Fruit fly (Drosophila melanogaster) whole organism, embryonic: ENCODE measurements around the gene Duox.

ENCODE experiments used
- BEAF-32 ChIP-seq: fragments of 200-800 bp; sonication (Bioruptor generic); optimal IDR thresholded peaks from 3 replicates; lab custom pipeline; 2017; ENCODE audit warnings: missing biosample characterization, missing genetic modification characterization, mild to moderate bottlenecking, moderate library complexity, missing genetic modification reagents
- CG12744 ChIP-seq: fragments of 200-800 bp; sonication (Bioruptor generic); optimal IDR thresholded peaks from 2 replicates; lab custom pipeline; 2016; ENCODE audit warnings: missing biosample characterization, missing genetic modification characterization
- CG14014 ChIP-seq: fragments of 200-800 bp; sonication (Bioruptor generic); IDR thresholded peaks from 2 replicates; pipeline ENCODE4 v1.3.6; 2022; ENCODE audit warnings: missing biosample characterization, missing genetic modification characterization
- CG16813 ChIP-seq: fragments of 200-800 bp; sonication (Bioruptor generic); IDR thresholded peaks from 3 replicates; pipeline ENCODE4 v1.3.6; 2022; ENCODE audit warnings: missing biosample characterization, missing genetic modification characterization; ENCODE audit not compliant: partially characterized antibody
- CG18476 ChIP-seq: fragments of 200-800 bp; sonication (Bioruptor generic); optimal IDR thresholded peaks from 2 replicates; lab custom pipeline; 2016; ENCODE audit warnings: missing biosample characterization, mild to moderate bottlenecking, missing genetic modification characterization
- CG34224 ChIP-seq: fragments of 200-800 bp; sonication (Bioruptor generic); IDR thresholded peaks from 3 replicates; pipeline ENCODE4 v1.3.6; 2022; ENCODE audit warnings: missing biosample characterization, missing genetic modification characterization; ENCODE audit not compliant: partially characterized antibody
- CG4424 ChIP-seq: fragments of 200-800 bp; sonication (Bioruptor generic); optimal IDR thresholded peaks from 3 replicates; lab custom pipeline; 2016; ENCODE audit warnings: missing biosample characterization, missing genetic modification characterization
- CG4854 ChIP-seq: fragments of 200-800 bp; sonication (Bioruptor generic); optimal IDR thresholded peaks from 2 replicates; lab custom pipeline; 2016; ENCODE audit warnings: missing biosample characterization, missing genetic modification characterization, inconsistent platforms
- CG6654 ChIP-seq: fragments of 200-800 bp; sonication (Bioruptor generic); optimal IDR thresholded peaks from 2 replicates; lab custom pipeline; 2017; ENCODE audit warnings: missing biosample characterization, mild to moderate bottlenecking, missing genetic modification characterization
- CG8281 ChIP-seq: fragments of 200-800 bp; sonication (Bioruptor generic); optimal IDR thresholded peaks from 2 replicates; lab custom pipeline; 2018; ENCODE audit warnings: missing biosample characterization, mild to moderate bottlenecking, missing genetic modification characterization, moderate library complexity
- CG8359 ChIP-seq: fragments of 200-800 bp; sonication (Bioruptor generic); optimal IDR thresholded peaks from 2 replicates; lab custom pipeline; 2017; ENCODE audit warnings: missing biosample characterization, mild to moderate bottlenecking, missing genetic modification characterization, borderline replicate concordance
- CG8924 ChIP-seq: fragments of 200-800 bp; optimal IDR thresholded peaks from 3 replicates; lab custom pipeline; 2019; ENCODE audit warnings: missing biosample characterization, mild to moderate bottlenecking, missing genetic modification characterization, moderate library complexity
- CG9437 ChIP-seq: fragments of 200-800 bp; sonication (Bioruptor generic); optimal IDR thresholded peaks from 2 replicates; lab custom pipeline; 2018; ENCODE audit warnings: missing biosample characterization, mild to moderate bottlenecking, missing genetic modification characterization
- D ChIP-seq, 2 experiments: fragments of 200-800 bp in 1 of 2; fragments of >200 bp in 1 of 2; sonication (Bioruptor generic) in 1 of 2; optimal IDR thresholded peaks; 2 replicates in 1 of 2; 3 replicates in 1 of 2; lab custom pipeline; 2017; ENCODE audit warnings: mild to moderate bottlenecking in 1 of 2, missing biosample characterization in 1 of 2, missing genetic modification characterization in 1 of 2, missing genetic modification reagents in 1 of 2
- D19B ChIP-seq: fragments of 200-800 bp; sonication (Bioruptor generic); optimal IDR thresholded peaks from 2 replicates; lab custom pipeline; 2017; ENCODE audit warnings: missing biosample characterization, mild to moderate bottlenecking, missing genetic modification characterization
- Dad ChIP-seq: fragments of 200-800 bp; sonication (Bioruptor generic); optimal IDR thresholded peaks from 3 replicates; lab custom pipeline; 2016; ENCODE audit warnings: missing biosample characterization, missing genetic modification characterization
- Dp ChIP-seq: fragments of 200-800 bp; sonication (Bioruptor generic); optimal IDR thresholded peaks from 2 replicates; lab custom pipeline; 2018; ENCODE audit warnings: missing biosample characterization, mild to moderate bottlenecking, missing genetic modification characterization, moderate library complexity
- ERR ChIP-seq: fragments of 200-800 bp; sonication (Bioruptor generic); optimal IDR thresholded peaks from 2 replicates; lab custom pipeline; 2016; ENCODE audit warnings: missing biosample characterization, missing genetic modification characterization
- Fer1 ChIP-seq: fragments of 200-800 bp; sonication (Bioruptor generic); optimal IDR thresholded peaks from 2 replicates; lab custom pipeline; 2017; ENCODE audit warnings: missing biosample characterization, mild to moderate bottlenecking, missing genetic modification characterization
- Jarid2 ChIP-seq: fragments of 200-800 bp; sonication (Bioruptor generic); optimal IDR thresholded peaks from 3 replicates; lab custom pipeline; 2017; ENCODE audit warnings: mild to moderate bottlenecking, missing biosample characterization, missing genetic modification reagents, missing genetic modification characterization
- Lpt ChIP-seq: fragments of >200 bp; optimal IDR thresholded peaks from 2 replicates; lab custom pipeline; 2018; ENCODE audit warnings: missing biosample characterization, missing genetic modification characterization
- MBD-R2 ChIP-seq: fragments of 200-800 bp; sonication (Bioruptor generic); IDR thresholded peaks from 2 replicates; pipeline ENCODE4 v1.3.6; 2022; ENCODE audit warnings: missing biosample characterization, missing genetic modification characterization
- MESR4 ChIP-seq: fragments of 200-800 bp; sonication (Bioruptor generic); optimal IDR thresholded peaks from 2 replicates; lab custom pipeline; 2018; ENCODE audit warnings: missing biosample characterization, mild to moderate bottlenecking, missing genetic modification characterization, moderate library complexity
- Mad ChIP-seq: fragments of 200-800 bp; sonication (Bioruptor generic); optimal IDR thresholded peaks from 2 replicates; lab custom pipeline; 2016; ENCODE audit warnings: missing biosample characterization, missing genetic modification characterization
- Neu2 ChIP-seq: fragments of 200-800 bp; sonication (Bioruptor generic); optimal IDR thresholded peaks from 3 replicates; lab custom pipeline; 2016; ENCODE audit warnings: missing biosample characterization, missing genetic modification characterization, borderline replicate concordance
- Oli ChIP-seq: fragments of 200-800 bp; sonication (Bioruptor generic); optimal IDR thresholded peaks from 2 replicates; lab custom pipeline; 2018; ENCODE audit warnings: missing biosample characterization, mild to moderate bottlenecking, missing genetic modification characterization, moderate library complexity
- Opbp ChIP-seq: fragments of 200-800 bp; sonication (Bioruptor generic); IDR thresholded peaks from 3 replicates; pipeline ENCODE4 v1.3.6; 2022; ENCODE audit warnings: missing biosample characterization, missing genetic modification characterization; ENCODE audit not compliant: partially characterized antibody
- Tbp ChIP-seq: fragments of >200 bp; optimal IDR thresholded peaks from 2 replicates; lab custom pipeline; 2018; ENCODE audit warnings: missing biosample characterization, missing genetic modification characterization
- Vsx1 ChIP-seq: fragments of 200-800 bp; sonication (Bioruptor generic); optimal IDR thresholded peaks from 2 replicates; lab custom pipeline; 2017; ENCODE audit warnings: missing biosample characterization, mild to moderate bottlenecking, missing genetic modification characterization, missing genetic modification reagents
- abd-A ChIP-seq: fragments of 200-800 bp; sonication (Bioruptor generic); optimal IDR thresholded peaks from 3 replicates; lab custom pipeline; 2019; ENCODE audit warnings: missing biosample characterization, mild to moderate bottlenecking, missing genetic modification characterization, moderate library complexity
- ara ChIP-seq: fragments of 200-800 bp; sonication (Bioruptor generic); IDR thresholded peaks from 2 replicates; pipeline ENCODE4 v1.3.6; 2022; ENCODE audit warnings: missing biosample characterization, missing genetic modification characterization
- az2 ChIP-seq: fragments of 200-800 bp; sonication (Bioruptor generic); optimal IDR thresholded peaks from 3 replicates; lab custom pipeline; 2016; ENCODE audit warnings: missing biosample characterization, missing genetic modification characterization
- cato ChIP-seq: fragments of 200-800 bp; sonication (Bioruptor generic); optimal IDR thresholded peaks from 2 replicates; lab custom pipeline; 2016; ENCODE audit warnings: missing biosample characterization, missing genetic modification characterization, borderline replicate concordance
- caup ChIP-seq: fragments of 200-800 bp; sonication (Bioruptor generic); optimal IDR thresholded peaks from 3 replicates; lab custom pipeline; 2017; ENCODE audit warnings: missing biosample characterization, mild to moderate bottlenecking, missing genetic modification characterization, moderate library complexity; ENCODE audit not compliant: severe bottlenecking
- chinmo ChIP-seq: fragments of 200-800 bp; sonication (Bioruptor generic); IDR thresholded peaks from 4 replicates; pipeline ENCODE4 v1.3.6; 2022; ENCODE audit warnings: missing biosample characterization, missing genetic modification characterization; ENCODE audit not compliant: partially characterized antibody
- dati ChIP-seq: fragments of 200-800 bp; sonication (Bioruptor generic); IDR thresholded peaks from 2 replicates; pipeline ENCODE4 v1.3.6; 2022; ENCODE audit warnings: missing biosample characterization, missing genetic modification characterization
- ems ChIP-seq: fragments of 200-800 bp; sonication (Bioruptor generic); optimal IDR thresholded peaks from 3 replicates; lab custom pipeline; 2016; ENCODE audit warnings: missing biosample characterization, missing genetic modification characterization
- fru ChIP-seq: fragments of >200 bp; optimal IDR thresholded peaks from 2 replicates; lab custom pipeline; 2017
- h ChIP-seq: fragments of >200 bp; optimal IDR thresholded peaks from 2 replicates; lab custom pipeline; 2017
- ind ChIP-seq: fragments of 200-800 bp; sonication (Bioruptor generic); optimal IDR thresholded peaks from 3 replicates; lab custom pipeline; 2016; ENCODE audit warnings: missing biosample characterization, missing genetic modification characterization
- lola ChIP-seq, 3 experiments: fragments of >200 bp in 2 of 3; fragments of 200-800 bp in 1 of 3; sonication (Bioruptor generic) in 1 of 3; optimal IDR thresholded peaks; 2 replicates each; lab custom pipeline; 2017 to 2019; ENCODE audit warnings: missing biosample characterization in 3 of 3, missing genetic modification characterization in 3 of 3, mild to moderate bottlenecking in 1 of 3, moderate library complexity in 1 of 3
- prd ChIP-seq, 3 experiments: fragments of >200 bp in 2 of 3; fragments of 200-800 bp in 1 of 3; sonication (Bioruptor generic) in 1 of 3; optimal IDR thresholded peaks in 2 of 3; IDR thresholded peaks in 1 of 3; 2 replicates in 2 of 3; 3 replicates in 1 of 3; pipeline versions ENCODE4 v1.3.6 to Lab custom; 2017 to 2022; ENCODE audit warnings: missing biosample characterization in 1 of 3, missing genetic modification characterization in 1 of 3
- pum ChIP-seq: fragments of 200-800 bp; sonication (Bioruptor generic); optimal IDR thresholded peaks from 2 replicates; lab custom pipeline; 2016; ENCODE audit warnings: missing biosample characterization, missing genetic modification characterization
- rib ChIP-seq: fragments of 200-800 bp; sonication (Bioruptor generic); IDR thresholded peaks from 2 replicates; pipeline ENCODE4 v1.3.6; 2022; ENCODE audit warnings: missing biosample characterization, missing genetic modification characterization
- slou ChIP-seq: fragments of 200-800 bp; sonication (Bioruptor generic); optimal IDR thresholded peaks from 3 replicates; lab custom pipeline; 2016; ENCODE audit warnings: missing biosample characterization, missing genetic modification characterization
- tin ChIP-seq: fragments of 200-800 bp; sonication (Bioruptor generic); optimal IDR thresholded peaks from 3 replicates; lab custom pipeline; 2016; ENCODE audit warnings: missing biosample characterization, missing genetic modification characterization
- tll ChIP-seq, 2 experiments: fragments of 200-800 bp in 1 of 2; fragments of >200 bp in 1 of 2; sonication (Bioruptor generic) in 1 of 2; optimal IDR thresholded peaks; 2 replicates each; lab custom pipeline; 2017 to 2019; ENCODE audit warnings: missing biosample characterization in 2 of 2, missing genetic modification characterization in 2 of 2, mild to moderate bottlenecking in 1 of 2, moderate library complexity in 1 of 2
- wdn ChIP-seq: fragments of 200-800 bp; sonication (Bioruptor generic); IDR thresholded peaks from 2 replicates; pipeline ENCODE4 v1.3.6; 2022; ENCODE audit warnings: missing biosample characterization, missing genetic modification characterization
- zen2 ChIP-seq: fragments of 200-800 bp; sonication (Bioruptor generic); IDR thresholded peaks from 3 replicates; pipeline ENCODE4 v1.3.6; 2022; ENCODE audit warnings: missing biosample characterization, missing genetic modification characterization; ENCODE audit not compliant: partially characterized antibody

The Duox gene

DNA sequence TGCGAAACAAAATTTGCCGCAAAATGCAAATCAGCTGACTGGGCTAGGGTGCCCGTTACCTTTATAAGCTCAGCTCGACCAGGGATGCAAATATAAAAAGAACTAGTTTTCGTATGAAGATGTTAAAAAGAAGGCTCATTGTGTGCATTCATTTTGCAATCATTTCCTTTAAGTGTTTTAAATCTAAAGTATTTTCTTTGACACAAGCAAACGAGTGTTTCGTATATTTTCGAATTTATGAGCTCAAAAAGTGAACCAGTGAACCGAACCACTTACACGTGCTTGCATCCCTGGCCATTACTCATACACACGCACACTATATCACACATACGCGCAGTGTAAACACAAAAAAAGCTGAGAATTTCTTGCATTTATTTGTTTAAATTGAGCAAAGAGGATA, 48.1 kb upstream of the Duox start, which contains the start of the genes Prx6a and Sbat (continued):
- TF ChIP-seq CG8359 (GFP tag; lab: Kevin White, UChicago) (no peak), lola (GFP tag; optimal IDR thresholded peaks at IDR 0.05; lab: Kevin White, UChicago) (peak in 1 of 3 experiments; percentile 70), Lpt (GFP tag; lab: Kevin White, UChicago) (no peak), MBD-R2 (GFP tag; lab: Robert Waterston, UW) (peak; percentile 92), wdn (GFP tag; lab: Robert Waterston, UW) (peak; percentile 34; the same call in 1 of the 2 replicates), Mad (GFP tag; lab: Kevin White, UChicago) (peak; percentile 46), CG18476 (GFP tag; lab: Kevin White, UChicago) (no peak), abd-A (tag; lab: Kevin White, UChicago) (peak; percentile 67), caup (GFP tag; lab: Kevin White, UChicago) (peak; percentile 56), az2 (GFP tag; lab: Kevin White, UChicago) (peak; percentile 57), slou (GFP tag; lab: Kevin White, UChicago) (no peak), ems (no peak), Dad (peak; percentile 64), CG8281 (tag; lab: Kevin White, UChicago) (peak; percentile 31), Tbp (GFP tag; lab: Kevin White, UChicago) (no peak), CG16813 (GFP tag; lab: Robert Waterston, UW) (peak; percentile 36; the same call in 1 of the 3 replicates), Vsx1 (GFP tag; lab: Kevin White, UChicago) (peak; percentile 31), CG6654 (no peak), D19B (peak; percentile 47), CG34224 (GFP tag; lab: Robert Waterston, UW) (no peak), Dp (GFP tag; lab: Kevin White, UChicago) (peak; percentile 73), cato (GFP tag; lab: Kevin White, UChicago) (no peak), chinmo (GFP tag; lab: Robert Waterston, UW) (no peak), rib (no peak), Neu2 (GFP tag; lab: Kevin White, UChicago) (peak; percentile 75), ind (GFP tag; lab: Kevin White, UChicago) (peak; percentile 79), ara (GFP tag; lab: Robert Waterston, UW) (no peak), Oli (peak; percentile 52), zen2 (GFP tag; lab: Robert Waterston, UW) (no peak), Opbp (GFP tag; lab: Robert Waterston, UW) (no peak), BEAF-32 (GFP tag; lab: Kevin White, UChicago) (peak; percentile 44), CG12744 (GFP tag; lab: Kevin White, UChicago) (peak; percentile 57), tll (GFP tag; optimal IDR thresholded peaks at IDR 0.05; lab: Kevin White, UChicago) (peak in 1 of 2 experiments; percentile 64), ERR (GFP tag; lab: Kevin White, UChicago) (no peak), CG14014 (peak; percentile 69), CG8924 (peak; percentile 59), D (optimal IDR thresholded peaks at IDR 0.05; lab: Kevin White, UChicago) (no peak), D (GFP tag; optimal IDR thresholded peaks at IDR 0.05; lab: Kevin White, UChicago) (peak; percentile 40), dati (GFP tag; lab: Robert Waterston, UW) (no peak), MESR4 (peak; percentile 4), CG4424 (GFP tag; lab: Kevin White, UChicago) (peak; percentile 37), Jarid2 (no peak), CG4854 (GFP tag; lab: Kevin White, UChicago) (peak; percentile 42), pum (GFP tag; lab: Kevin White, UChicago) (peak; percentile 77), Fer1 (peak; percentile 81), h (no peak), prd (optimal IDR thresholded peaks at IDR 0.05; lab: Kevin White, UChicago) (no peak), prd (GFP tag; IDR thresholded peaks at IDR 0.05; lab: Robert Waterston, UW) (peak; percentile 80), CG9437 (GFP tag; lab: Kevin White, UChicago) (no peak), fru (no peak), tin (GFP tag; lab: Kevin White, UChicago) (peak; percentile 73)
